Fruit fly (Drosophila melanogaster) whole organism: ENCODE measurements around the gene Jwa.

Experiments used
- CG8478 ChIP-seq: fragments of >200 bp; optimal IDR thresholded peaks from 2 replicates; lab custom pipeline; 2018; ENCODE audit warnings: inconsistent platforms
- Dll ChIP-seq: fragments of >200 bp; optimal IDR thresholded peaks from 2 replicates; lab custom pipeline; 2017
- EcR ChIP-seq, 2 experiments: fragments of >200 bp; optimal IDR thresholded peaks; 2 replicates each; lab custom pipeline; 2017; ENCODE audit warnings: missing biosample characterization in 2 of 2, missing genetic modification characterization in 2 of 2, missing genetic modification reagents in 2 of 2
- pan ChIP-seq: fragments of >200 bp; optimal IDR thresholded peaks from 2 replicates; lab custom pipeline; 2017
- psq ChIP-seq: fragments of >200 bp; optimal IDR thresholded peaks from 2 replicates; lab custom pipeline; 2017
- usp ChIP-seq: fragments of >200 bp; optimal IDR thresholded peaks from 2 replicates; lab custom pipeline; 2017; ENCODE audit warnings: missing biosample characterization, missing genetic modification characterization, mixed read lengths

dm6 chr2L:18753242-18753641 lies 47.7 kb upstream of the Jwa start:
- TF ChIP-seq EcR (GFP tag; optimal IDR thresholded peaks at IDR 0.05; lab: Kevin White, UChicago) (no peak), pan (no peak), psq (no peak), Dll (no peak), usp (GFP tag; lab: Kevin White, UChicago) (no peak), CG8478 (lab: Kevin White, UChicago) (no peak)
